Fruit fly (Drosophila melanogaster) whole organism, embryonic: Measurements from ENCODE around the gene CG7781.

ENCODE experiments used
- Asciz ChIP-seq: fragments of 200-800 bp; sonication (Bioruptor generic); optimal IDR thresholded peaks from 2 replicates; lab custom pipeline; 2017; ENCODE audit warnings: missing biosample characterization, mild to moderate bottlenecking, missing genetic modification characterization, missing genetic modification reagents
- Atf-2 ChIP-seq: fragments of 200-800 bp; sonication (Bioruptor generic); optimal IDR thresholded peaks from 2 replicates; lab custom pipeline; 2016; ENCODE audit warnings: missing biosample characterization, missing genetic modification characterization
- Awh ChIP-seq: fragments of 200-800 bp; sonication (Bioruptor generic); IDR thresholded peaks from 2 replicates; pipeline ENCODE4, ENCODE4 v1.3.6; 2022; ENCODE audit warnings: missing biosample characterization, missing genetic modification characterization
- BEAF-32 ChIP-seq: fragments of 200-800 bp; sonication (Bioruptor generic); optimal IDR thresholded peaks from 3 replicates; lab custom pipeline; 2017; ENCODE audit warnings: missing biosample characterization, missing genetic modification characterization, mild to moderate bottlenecking, moderate library complexity, missing genetic modification reagents
- BtbVII ChIP-seq: fragments of 200-800 bp; sonication (Bioruptor generic); optimal IDR thresholded peaks from 3 replicates; lab custom pipeline; 2017; ENCODE audit warnings: missing biosample characterization, mild to moderate bottlenecking, missing genetic modification characterization
- CG10462 ChIP-seq: fragments of 200-800 bp; sonication (Bioruptor generic); optimal IDR thresholded peaks from 2 replicates; lab custom pipeline; 2016; ENCODE audit warnings: missing biosample characterization, missing genetic modification characterization
- CG12071 ChIP-seq: fragments of 200-800 bp; sonication (Bioruptor generic); optimal IDR thresholded peaks from 3 replicates; lab custom pipeline; 2018; ENCODE audit warnings: missing biosample characterization, mild to moderate bottlenecking, missing genetic modification characterization
- CG12155 ChIP-seq: fragments of 200-800 bp; sonication (Bioruptor generic); optimal IDR thresholded peaks from 3 replicates; lab custom pipeline; 2016; ENCODE audit warnings: missing biosample characterization, missing genetic modification characterization
- CG15269 ChIP-seq: fragments of 200-800 bp; sonication (Bioruptor generic); optimal IDR thresholded peaks from 2 replicates; lab custom pipeline; 2018; ENCODE audit warnings: missing biosample characterization, mild to moderate bottlenecking, missing genetic modification characterization, moderate library complexity
- CG1603 ChIP-seq: fragments of 200-800 bp; sonication (Bioruptor generic); optimal IDR thresholded peaks from 2 replicates; lab custom pipeline; 2019; ENCODE audit warnings: missing biosample characterization, mild to moderate bottlenecking, missing genetic modification characterization, moderate library complexity
- CG17568 ChIP-seq: fragments of 200-800 bp; sonication (Bioruptor generic); optimal IDR thresholded peaks from 2 replicates; lab custom pipeline; 2018; ENCODE audit warnings: missing biosample characterization, mild to moderate bottlenecking, missing genetic modification characterization, moderate library complexity
- CG18262 ChIP-seq: fragments of 200-800 bp; optimal IDR thresholded peaks from 3 replicates; lab custom pipeline; 2019; ENCODE audit warnings: missing biosample characterization, mild to moderate bottlenecking, missing genetic modification characterization, moderate library complexity
- CG18599 ChIP-seq: fragments of 200-800 bp; sonication (Bioruptor generic); optimal IDR thresholded peaks from 3 replicates; lab custom pipeline; 2017; ENCODE audit warnings: missing biosample characterization, missing genetic modification characterization, mild to moderate bottlenecking, moderate library complexity, missing genetic modification reagents
- CG18619 ChIP-seq: fragments of 200-800 bp; sonication (Bioruptor generic); optimal IDR thresholded peaks from 3 replicates; lab custom pipeline; 2017; ENCODE audit warnings: missing biosample characterization, mild to moderate bottlenecking, missing genetic modification characterization
- CG3847 ChIP-seq: fragments of 200-800 bp; sonication (Bioruptor generic); IDR thresholded peaks from 2 replicates; pipeline ENCODE4 v1.3.6; 2022; ENCODE audit warnings: missing biosample characterization, missing genetic modification characterization
- CG6683 ChIP-seq: fragments of 200-800 bp; sonication (Bioruptor generic); optimal IDR thresholded peaks from 2 replicates; lab custom pipeline; 2017; ENCODE audit warnings: missing biosample characterization, mild to moderate bottlenecking, missing genetic modification characterization, missing genetic modification reagents
- CG6765 ChIP-seq: fragments of 200-800 bp; sonication (Bioruptor generic); optimal IDR thresholded peaks from 3 replicates; lab custom pipeline; 2017; ENCODE audit warnings: missing biosample characterization, mild to moderate bottlenecking, missing genetic modification characterization
- CG6791 ChIP-seq: fragments of 200-800 bp; sonication (Bioruptor generic); IDR thresholded peaks from 3 replicates; pipeline ENCODE4 v1.3.6; 2022; ENCODE audit warnings: missing biosample characterization, missing genetic modification characterization; ENCODE audit not compliant: partially characterized antibody
- CG8924 ChIP-seq: fragments of 200-800 bp; optimal IDR thresholded peaks from 3 replicates; lab custom pipeline; 2019; ENCODE audit warnings: missing biosample characterization, mild to moderate bottlenecking, missing genetic modification characterization, moderate library complexity
- Camta ChIP-seq: fragments of 200-800 bp; sonication (Bioruptor generic); optimal IDR thresholded peaks from 2 replicates; lab custom pipeline; 2016; ENCODE audit warnings: missing biosample characterization, missing genetic modification characterization
- Dll ChIP-seq: fragments of 200-800 bp; sonication (Bioruptor generic); IDR thresholded peaks from 4 replicates; pipeline ENCODE4 v1.3.6; 2022; ENCODE audit warnings: missing biosample characterization, missing genetic modification characterization; ENCODE audit not compliant: partially characterized antibody
- Dref ChIP-seq: fragments of 200-800 bp; sonication (Bioruptor generic); IDR thresholded peaks from 2 replicates; pipeline ENCODE4 v1.3.6; 2022; ENCODE audit warnings: missing biosample characterization, missing genetic modification characterization
- Fer1 ChIP-seq: fragments of 200-800 bp; sonication (Bioruptor generic); optimal IDR thresholded peaks from 2 replicates; lab custom pipeline; 2017; ENCODE audit warnings: missing biosample characterization, mild to moderate bottlenecking, missing genetic modification characterization
- Fer2 ChIP-seq: fragments of 200-800 bp; sonication (Bioruptor generic); optimal IDR thresholded peaks from 2 replicates; lab custom pipeline; 2018; ENCODE audit warnings: missing biosample characterization, mild to moderate bottlenecking, missing genetic modification characterization, moderate library complexity
- Gsc ChIP-seq: fragments of 200-800 bp; sonication (Bioruptor generic); IDR thresholded peaks from 2 replicates; pipeline ENCODE4 v1.3.6; 2022; ENCODE audit warnings: missing biosample characterization, missing genetic modification characterization
- HHEX ChIP-seq: fragments of 200-800 bp; sonication (Bioruptor generic); optimal IDR thresholded peaks from 3 replicates; lab custom pipeline; 2017; ENCODE audit warnings: missing biosample characterization, mild to moderate bottlenecking, missing genetic modification characterization, missing genetic modification reagents
- Hand ChIP-seq: fragments of 200-800 bp; sonication (Bioruptor generic); optimal IDR thresholded peaks from 2 replicates; lab custom pipeline; 2017; ENCODE audit warnings: mild to moderate bottlenecking, missing biosample characterization, missing genetic modification reagents, missing genetic modification characterization
- Hr78 ChIP-seq, 2 experiments: fragments of 200-800 bp in 1 of 2; fragments of >200 bp in 1 of 2; sonication (Bioruptor generic) in 1 of 2; optimal IDR thresholded peaks; 2 replicates each; lab custom pipeline; 2017 to 2019; ENCODE audit warnings: missing biosample characterization in 2 of 2, missing genetic modification characterization in 2 of 2, mild to moderate bottlenecking in 1 of 2, moderate library complexity in 1 of 2
- Nf-YB ChIP-seq: fragments of 200-800 bp; sonication (Bioruptor generic); optimal IDR thresholded peaks from 3 replicates; lab custom pipeline; 2019; ENCODE audit warnings: missing biosample characterization, mild to moderate bottlenecking, missing genetic modification characterization, moderate library complexity
- Oli ChIP-seq: fragments of 200-800 bp; sonication (Bioruptor generic); optimal IDR thresholded peaks from 2 replicates; lab custom pipeline; 2018; ENCODE audit warnings: missing biosample characterization, mild to moderate bottlenecking, missing genetic modification characterization, moderate library complexity
- PHDP ChIP-seq: fragments of 200-800 bp; sonication (Bioruptor generic); optimal IDR thresholded peaks from 3 replicates; lab custom pipeline; 2018; ENCODE audit warnings: missing biosample characterization, mild to moderate bottlenecking, missing genetic modification characterization, moderate library complexity
- Scr ChIP-seq: fragments of 200-800 bp; sonication (Bioruptor generic); IDR thresholded peaks from 2 replicates; pipeline ENCODE4 v1.3.6; 2022; ENCODE audit warnings: missing biosample characterization, missing genetic modification characterization; ENCODE audit not compliant: partially characterized antibody
- YL-1 ChIP-seq: fragments of 200-800 bp; sonication (Bioruptor generic); optimal IDR thresholded peaks from 3 replicates; lab custom pipeline; 2017; ENCODE audit warnings: missing biosample characterization, mild to moderate bottlenecking, missing genetic modification characterization
- amos ChIP-seq: fragments of 200-800 bp; sonication (Bioruptor generic); IDR thresholded peaks from 2 replicates; pipeline ENCODE4 v1.3.6; 2022; ENCODE audit warnings: missing biosample characterization, missing genetic modification characterization; ENCODE audit not compliant: partially characterized antibody
- aop ChIP-seq: fragments of 200-800 bp; sonication (Bioruptor generic); IDR thresholded peaks from 2 replicates; pipeline ENCODE4 v1.3.6; 2022; ENCODE audit warnings: missing biosample characterization, missing genetic modification characterization
- bcd ChIP-seq: fragments of 200-800 bp; sonication (Bioruptor generic); optimal IDR thresholded peaks from 2 replicates; lab custom pipeline; 2017; ENCODE audit warnings: missing biosample characterization, mild to moderate bottlenecking, missing genetic modification characterization
- btn ChIP-seq: fragments of 200-800 bp; sonication (Bioruptor generic); optimal IDR thresholded peaks from 2 replicates; lab custom pipeline; 2016; ENCODE audit warnings: missing biosample characterization, missing genetic modification characterization
- dati ChIP-seq: fragments of 200-800 bp; sonication (Bioruptor generic); IDR thresholded peaks from 2 replicates; pipeline ENCODE4 v1.3.6; 2022; ENCODE audit warnings: missing biosample characterization, missing genetic modification characterization
- gt ChIP-seq: fragments of 200-800 bp; sonication (Bioruptor generic); IDR thresholded peaks from 2 replicates; pipeline ENCODE4 v1.3.6; 2022; ENCODE audit warnings: missing biosample characterization, missing genetic modification characterization
- hkb ChIP-seq, 2 experiments: fragments of 200-800 bp in 1 of 2; fragments of >200 bp in 1 of 2; sonication (Bioruptor generic) in 1 of 2; IDR thresholded peaks in 1 of 2; optimal IDR thresholded peaks in 1 of 2; 2 replicates each; pipeline versions ENCODE4 v1.3.6 to Lab custom; 2017 to 2022; ENCODE audit warnings: missing biosample characterization in 1 of 2, missing genetic modification characterization in 1 of 2
- insv ChIP-seq, 2 experiments: fragments of 200-800 bp; sonication (Bioruptor generic); optimal IDR thresholded peaks; 3 replicates each; lab custom pipeline; 2016 to 2018; ENCODE audit warnings: missing biosample characterization in 2 of 2, missing genetic modification characterization in 2 of 2
- jing ChIP-seq: fragments of 200-800 bp; sonication (Bioruptor generic); optimal IDR thresholded peaks from 2 replicates; lab custom pipeline; 2018; ENCODE audit warnings: missing biosample characterization, mild to moderate bottlenecking, missing genetic modification characterization
- lmd ChIP-seq: fragments of 200-800 bp; sonication (Bioruptor generic); IDR thresholded peaks from 2 replicates; pipeline ENCODE4 v1.3.6; 2022; ENCODE audit warnings: missing biosample characterization, missing genetic modification characterization
- nerfin-1 ChIP-seq: fragments of 200-800 bp; sonication (Bioruptor generic); optimal IDR thresholded peaks from 3 replicates; lab custom pipeline; 2019; ENCODE audit warnings: missing biosample characterization, mild to moderate bottlenecking, missing genetic modification characterization, moderate library complexity
- pros ChIP-seq: fragments of 200-800 bp; sonication (Bioruptor generic); optimal IDR thresholded peaks from 3 replicates; lab custom pipeline; 2019; ENCODE audit warnings: missing biosample characterization, mild to moderate bottlenecking, missing genetic modification characterization, moderate library complexity
- repo ChIP-seq: fragments of 200-800 bp; sonication (Bioruptor generic); optimal IDR thresholded peaks from 2 replicates; lab custom pipeline; 2016; ENCODE audit warnings: missing biosample characterization, missing genetic modification characterization
- tup ChIP-seq: fragments of 200-800 bp; sonication (Bioruptor generic); optimal IDR thresholded peaks from 2 replicates; lab custom pipeline; 2016; ENCODE audit warnings: missing biosample characterization, mild to moderate bottlenecking, missing genetic modification characterization, moderate library complexity
- wek ChIP-seq: fragments of 200-800 bp; sonication (Bioruptor generic); optimal IDR thresholded peaks from 3 replicates; lab custom pipeline; 2018; ENCODE audit warnings: missing biosample characterization, mild to moderate bottlenecking, missing genetic modification characterization, moderate library complexity

Gene CG7781

DNA sequence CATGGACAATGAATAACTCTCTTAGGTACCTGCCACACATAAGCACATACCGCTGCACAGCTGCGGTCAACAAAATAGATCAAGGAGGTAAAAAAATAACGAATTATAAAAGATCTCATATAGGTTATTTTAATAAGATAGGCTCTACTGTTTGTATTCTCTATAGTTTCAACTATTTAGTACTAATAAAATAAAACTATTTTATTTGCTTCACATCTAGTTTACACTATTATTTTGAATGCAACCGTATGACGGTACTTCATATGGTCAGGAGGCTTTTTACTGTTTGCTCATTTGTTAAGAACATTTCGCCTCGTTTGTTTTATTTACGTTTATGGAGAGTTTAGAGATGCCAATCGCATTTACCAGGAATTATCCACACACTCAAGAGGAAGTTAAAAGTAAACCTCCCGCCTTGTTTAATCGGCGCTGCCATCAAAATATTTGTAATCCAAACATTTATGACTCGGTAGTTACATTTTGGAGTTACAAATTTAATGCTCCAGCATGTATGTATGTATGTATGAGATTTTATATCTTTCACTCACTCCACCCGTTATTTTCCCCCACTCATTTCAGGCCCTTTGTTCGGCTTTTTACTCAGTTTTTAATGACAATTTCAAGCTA is 50.1 kb downstream of the CG7781 start (continued):
- no peak for TF ChIP-seq hkb (optimal IDR thresholded peaks at IDR 0.05; lab: Kevin White, UChicago)
- TF ChIP-seq hkb (GFP tag; IDR thresholded peaks at IDR 0.05; lab: Robert Waterston, UW), result peak; percentile 69
- TF ChIP-seq Scr (GFP tag; lab: Robert Waterston, UW), result no peak
- TF ChIP-seq CG6765, result no peak
- TF ChIP-seq insv (GFP tag; optimal IDR thresholded peaks at IDR 0.05; lab: Kevin White, UChicago), result peak in 1 of 2 experiments; percentile 17
- peak; percentile 51 for TF ChIP-seq Asciz (GFP tag; lab: Kevin White, UChicago)
- TF ChIP-seq Atf-2 (GFP tag; lab: Kevin White, UChicago), result no peak
- TF ChIP-seq wek (GFP tag; lab: Kevin White, UChicago), result no peak
- no peak for TF ChIP-seq Gsc (GFP tag; lab: Robert Waterston, UW)
- peak; percentile 34 for TF ChIP-seq HHEX (GFP tag; lab: Kevin White, UChicago)
- no peak for TF ChIP-seq dati (GFP tag; lab: Robert Waterston, UW)
- no peak for TF ChIP-seq amos (GFP tag; lab: Robert Waterston, UW)
- no peak for TF ChIP-seq CG1603
- TF ChIP-seq Hr78 (GFP tag; optimal IDR thresholded peaks at IDR 0.05; lab: Kevin White, UChicago), result peak in 1 of 2 experiments; percentile 17
- TF ChIP-seq btn (GFP tag; lab: Kevin White, UChicago), result no peak
- 0 out of 2 replicates have a peak, but pooled peaks have one; percentile 35 for TF ChIP-seq Awh (GFP tag; lab: Robert Waterston, UW)
- TF ChIP-seq jing, result peak; percentile 12
- no peak for TF ChIP-seq gt (GFP tag; lab: Robert Waterston, UW)
- no peak for TF ChIP-seq CG6791 (GFP tag; lab: Robert Waterston, UW)
- no peak for TF ChIP-seq Dll (GFP tag; lab: Robert Waterston, UW)
- TF ChIP-seq CG12155 (GFP tag; lab: Kevin White, UChicago), result peak; percentile 12
- TF ChIP-seq Nf-YB, result peak; percentile 55
- peak; percentile 76 for TF ChIP-seq PHDP (tag; lab: Kevin White, UChicago)
- peak; percentile 22 for TF ChIP-seq BtbVII (GFP tag; lab: Kevin White, UChicago)
- peak; percentile 42 for TF ChIP-seq CG10462 (GFP tag; lab: Kevin White, UChicago)
- no peak for TF ChIP-seq aop (GFP tag; lab: Robert Waterston, UW)
- TF ChIP-seq nerfin-1, result peak; percentile 56
- peak; percentile 53 for TF ChIP-seq bcd (GFP tag; lab: Kevin White, UChicago)
- no peak for TF ChIP-seq CG12071 (GFP tag; lab: Kevin White, UChicago)
- no peak for TF ChIP-seq pros (GFP tag; lab: Kevin White, UChicago)
- peak; percentile 86 for TF ChIP-seq CG18262 (tag; lab: Kevin White, UChicago)
- no peak for TF ChIP-seq Dref (GFP tag; lab: Robert Waterston, UW)
- TF ChIP-seq CG18599 (GFP tag; lab: Kevin White, UChicago), result peak; percentile 48
- TF ChIP-seq CG15269, result peak; percentile 74
- TF ChIP-seq Hand (GFP tag; lab: Kevin White, UChicago), result no peak
- peak; percentile 69 for TF ChIP-seq lmd (GFP tag; lab: Robert Waterston, UW)
- TF ChIP-seq BEAF-32 (GFP tag; lab: Kevin White, UChicago), result no peak
- TF ChIP-seq repo (GFP tag; lab: Kevin White, UChicago), result no peak
- peak; percentile 58 for TF ChIP-seq CG17568 (GFP tag; lab: Kevin White, UChicago)
- no peak for TF ChIP-seq tup (GFP tag; lab: Kevin White, UChicago)
- no peak for TF ChIP-seq Fer2 (tag; lab: Kevin White, UChicago)
- TF ChIP-seq CG18619 (GFP tag; lab: Kevin White, UChicago), result peak; percentile 40
- peak; percentile 90 for TF ChIP-seq CG8924 (tag; lab: Kevin White, UChicago)
- TF ChIP-seq Fer1 (GFP tag; lab: Kevin White, UChicago), result peak; percentile 38
- TF ChIP-seq Camta (GFP tag; lab: Kevin White, UChicago), result no peak
- TF ChIP-seq CG3847 (GFP tag; lab: Robert Waterston, UW), result peak; percentile 46
- no peak for TF ChIP-seq YL-1
- peak; percentile 76 for TF ChIP-seq Oli (tag; lab: Kevin White, UChicago)
- TF ChIP-seq CG6683, result peak; percentile 8
